Worm (Caenorhabditis elegans): Measurements from ENCODE around the gene F38H12.5.

The F38H12.5 gene

ce11 chrV:4038110-4038509 lies 44.7 kb downstream of the F38H12.5 start, which contains the start of gene C49G7.12:
Gene C49G7.12, plus strand, starts transcription at chrV:4038410.
- TF ChIP-seq ceh-48 (tag; optimal IDR thresholded peaks at IDR 0.05) (no peak), madf-2 (tag; optimal IDR thresholded peaks at IDR 0.05) (no peak), fax-1 (tag; optimal IDR thresholded peaks at IDR 0.05) (no peak), ceh-19 (GFP tag; optimal IDR thresholded peaks at IDR 0.05) (no peak)

DNA sequence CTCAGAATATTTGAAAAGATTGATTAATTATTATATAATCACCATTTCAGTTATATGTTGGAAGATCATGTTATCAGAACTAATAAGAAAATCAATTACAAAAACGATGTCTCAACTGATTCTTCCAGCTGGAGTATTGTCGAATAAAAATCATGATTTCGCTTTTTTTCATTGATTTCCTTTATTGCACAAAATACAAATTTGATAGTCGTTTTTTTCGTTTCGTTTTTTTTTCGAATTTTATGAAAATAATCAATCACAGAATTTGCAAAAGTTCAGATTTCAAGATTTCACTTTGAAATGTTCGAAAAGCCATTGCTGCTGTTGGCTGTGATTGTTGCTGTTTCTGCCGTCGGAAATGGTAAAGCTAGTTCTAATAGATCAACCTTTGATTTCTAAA lies 47.0 kb downstream of the F38H12.5 start, which contains the start of gene C49G7.13:
Gene C49G7.13 (plus strand): TSS at position 301 of the 400 bp plus-strand sequence.
- TF ChIP-seq K02D7.2 (tag; optimal IDR thresholded peaks at IDR 0.05): no peak
- no peak for TF ChIP-seq fkh-10 (GFP tag; optimal IDR thresholded peaks at IDR 0.05)
- no peak for TF ChIP-seq ceh-18 (tag; optimal IDR thresholded peaks at IDR 0.05)
- no peak for TF ChIP-seq ztf-16 (tag; optimal IDR thresholded peaks at IDR 0.05)
- TF ChIP-seq pag-3 (tag; optimal IDR thresholded peaks at IDR 0.05; ENCODE audit: borderline replicate concordance): no peak

- no peak for TF ChIP-seq sox-2 (GFP tag; IDR thresholded peaks at IDR 0.05)
- no peak for TF ChIP-seq Y22D7AL.16 (tag; optimal IDR thresholded peaks at IDR 0.05)
- TF ChIP-seq elt-4 (tag; optimal IDR thresholded peaks at IDR 0.05): no peak
- TF ChIP-seq C38D4.7 (GFP tag; optimal IDR thresholded peaks at IDR 0.05): no peak
- TF ChIP-seq lin-11 (tag; optimal IDR thresholded peaks at IDR 0.05): no peak
- TF ChIP-seq ztf-16 (tag; optimal IDR thresholded peaks at IDR 0.05): no peak
- TF ChIP-seq unc-42 (tag; optimal IDR thresholded peaks at IDR 0.05): no peak
- TF ChIP-seq F13H6.1 (tag; optimal IDR thresholded peaks at IDR 0.05): no peak
- TF ChIP-seq fkh-6 (tag; optimal IDR thresholded peaks at IDR 0.05): no peak
- TF ChIP-seq nfya-1 (tag; optimal IDR thresholded peaks at IDR 0.05): no peak
- TF ChIP-seq ceh-14 (tag; optimal IDR thresholded peaks at IDR 0.05): no peak
- TF ChIP-seq T23F11.4 (GFP tag; optimal IDR thresholded peaks at IDR 0.05): no peak
- no peak for TF ChIP-seq ceh-19 (GFP tag; optimal IDR thresholded peaks at IDR 0.05)
- TF ChIP-seq ceh-24 (tag; optimal IDR thresholded peaks at IDR 0.05): no peak
- TF ChIP-seq pha-2 (tag; optimal IDR thresholded peaks at IDR 0.05): no peak
- TF ChIP-seq zip-5 (tag; optimal IDR thresholded peaks at IDR 0.05): no peak
- no peak for TF ChIP-seq dve-1 (tag; optimal IDR thresholded peaks at IDR 0.05)
- TF ChIP-seq ceh-18 (tag; optimal IDR thresholded peaks at IDR 0.05): no peak
Measured at ce11 chrV:4034303-4034702, 48.5 kb downstream of the F38H12.5 start, which contains the start of gene C49G7.7. Gene C49G7.7, plus strand, starts transcription at chrV:4034476.

- TF ChIP-seq unc-3 (GFP tag; conservative IDR thresholded peaks at IDR 0.05) (no peak), unc-3 (tag; optimal IDR thresholded peaks at IDR 0.05) (no peak), dve-1 (tag; optimal IDR thresholded peaks at IDR 0.05) (no peak), ceh-48 (tag; optimal IDR thresholded peaks at IDR 0.05) (no peak), ahr-1 (tag; optimal IDR thresholded peaks at IDR 0.05) (no peak), pqm-1 (tag; optimal IDR thresholded peaks at IDR 0.05) (no peak), nhr-232 (tag; optimal IDR thresholded peaks at IDR 0.05) (no peak), rnt-1 (tag; optimal IDR thresholded peaks at IDR 0.05) (no peak), che-1 (tag; optimal IDR thresholded peaks at IDR 0.05) (no peak), nfya-1 (tag; optimal IDR thresholded peaks at IDR 0.05) (no peak)
Measured at ce11 chrV:4031319-4031718, 51.5 kb downstream of the F38H12.5 start, which contains the start of gene cyp-35A4. Gene cyp-35A4, plus strand, starts transcription at chrV:4031619.

Measured in whole organism, late embryonic.